Fruit fly (Drosophila melanogaster) whole organism, embryonic: ENCODE measurements around the gene CG9643.

Experiments
- Ada2b ChIP-seq: fragments of 200-800 bp; sonication (Bioruptor generic); IDR thresholded peaks from 2 replicates; pipeline ENCODE4 v1.3.6; 2022; ENCODE audit warnings: missing biosample characterization, missing genetic modification characterization
- CG10267 ChIP-seq: fragments of 200-800 bp; sonication (Bioruptor generic); optimal IDR thresholded peaks from 2 replicates; lab custom pipeline; 2018; ENCODE audit warnings: missing biosample characterization, mild to moderate bottlenecking, missing genetic modification characterization, moderate library complexity
- CG10366 ChIP-seq: fragments of 200-800 bp; sonication (Bioruptor generic); IDR thresholded peaks from 2 replicates; pipeline ENCODE4 v1.3.6; 2022; ENCODE audit warnings: missing biosample characterization, missing genetic modification characterization
- CG11723 ChIP-seq: fragments of 200-800 bp; sonication (Bioruptor generic); optimal IDR thresholded peaks from 2 replicates; lab custom pipeline; 2017; ENCODE audit warnings: missing biosample characterization, mild to moderate bottlenecking, missing genetic modification characterization
- CG13287 ChIP-seq: fragments of 200-800 bp; sonication (Bioruptor generic); IDR thresholded peaks from 2 replicates; pipeline ENCODE4 v1.3.6; 2022; ENCODE audit warnings: missing biosample characterization, missing genetic modification characterization; ENCODE audit not compliant: partially characterized antibody
- CG14860 ChIP-seq: fragments of 200-800 bp; sonication (Bioruptor generic); IDR thresholded peaks from 3 replicates; pipeline ENCODE4 v1.3.6; 2022; ENCODE audit warnings: missing biosample characterization, missing genetic modification characterization; ENCODE audit not compliant: partially characterized antibody
- CG1603 ChIP-seq: fragments of 200-800 bp; sonication (Bioruptor generic); optimal IDR thresholded peaks from 2 replicates; lab custom pipeline; 2019; ENCODE audit warnings: missing biosample characterization, mild to moderate bottlenecking, missing genetic modification characterization, moderate library complexity
- CG16779 ChIP-seq: fragments of 200-800 bp; sonication (Bioruptor generic); IDR thresholded peaks from 2 replicates; pipeline ENCODE4 v1.3.6; 2022; ENCODE audit warnings: missing biosample characterization, missing genetic modification characterization
- CG17186 ChIP-seq: fragments of 200-800 bp; sonication (Bioruptor generic); optimal IDR thresholded peaks from 3 replicates; lab custom pipeline; 2017; ENCODE audit warnings: missing biosample characterization, missing genetic modification reagents, missing genetic modification characterization
- CG17328 ChIP-seq: fragments of 200-800 bp; sonication (Bioruptor generic); IDR thresholded peaks from 2 replicates; pipeline ENCODE4 v1.3.6; 2022; ENCODE audit warnings: missing biosample characterization, missing genetic modification characterization
- CG17361 ChIP-seq: fragments of 200-800 bp; sonication (Bioruptor generic); IDR thresholded peaks from 3 replicates; pipeline ENCODE4 v1.3.6; 2022; ENCODE audit warnings: missing biosample characterization, missing genetic modification characterization
- CG17829 ChIP-seq: fragments of 200-800 bp; optimal IDR thresholded peaks from 2 replicates; lab custom pipeline; 2019; ENCODE audit warnings: missing biosample characterization, mild to moderate bottlenecking, missing genetic modification characterization, moderate library complexity
- CG2116 ChIP-seq: fragments of 200-800 bp; sonication (Bioruptor generic); optimal IDR thresholded peaks from 3 replicates; lab custom pipeline; 2018; ENCODE audit warnings: missing biosample characterization, mild to moderate bottlenecking, missing genetic modification characterization
- CG30020 ChIP-seq: fragments of 200-800 bp; optimal IDR thresholded peaks from 2 replicates; lab custom pipeline; 2019; ENCODE audit warnings: missing biosample characterization, mild to moderate bottlenecking, missing genetic modification characterization, moderate library complexity
- CG34376 ChIP-seq: fragments of 200-800 bp; sonication (Bioruptor generic); optimal IDR thresholded peaks from 2 replicates; lab custom pipeline; 2018; ENCODE audit warnings: missing biosample characterization, mild to moderate bottlenecking, missing genetic modification characterization
- CG34422 ChIP-seq: fragments of 200-800 bp; sonication (Bioruptor generic); IDR thresholded peaks from 3 replicates; pipeline ENCODE4 v1.3.6; 2022; ENCODE audit warnings: missing biosample characterization, missing genetic modification characterization
- CG3726 ChIP-seq: fragments of 200-800 bp; sonication (Bioruptor generic); IDR thresholded peaks from 3 replicates; pipeline ENCODE4, ENCODE4 v1.3.6; 2022; ENCODE audit warnings: missing biosample characterization, missing genetic modification characterization
- CG3838 ChIP-seq: fragments of 200-800 bp; sonication (Bioruptor generic); optimal IDR thresholded peaks from 3 replicates; lab custom pipeline; 2016; ENCODE audit warnings: missing biosample characterization, missing genetic modification characterization
- CG3995 ChIP-seq: fragments of 200-800 bp; sonication (Bioruptor generic); optimal IDR thresholded peaks from 3 replicates; lab custom pipeline; 2016; ENCODE audit warnings: missing biosample characterization, missing genetic modification characterization
- CG4282 ChIP-seq: fragments of 200-800 bp; sonication (Bioruptor generic); optimal IDR thresholded peaks from 2 replicates; lab custom pipeline; 2016; ENCODE audit warnings: missing biosample characterization, missing genetic modification characterization
- CG4617 ChIP-seq: fragments of 200-800 bp; sonication (Bioruptor generic); optimal IDR thresholded peaks from 3 replicates; lab custom pipeline; 2016; ENCODE audit warnings: missing biosample characterization, missing genetic modification characterization, borderline replicate concordance
- Dll ChIP-seq: fragments of 200-800 bp; sonication (Bioruptor generic); IDR thresholded peaks from 4 replicates; pipeline ENCODE4 v1.3.6; 2022; ENCODE audit warnings: missing biosample characterization, missing genetic modification characterization; ENCODE audit not compliant: partially characterized antibody
- Dp ChIP-seq: fragments of 200-800 bp; sonication (Bioruptor generic); optimal IDR thresholded peaks from 2 replicates; lab custom pipeline; 2018; ENCODE audit warnings: missing biosample characterization, mild to moderate bottlenecking, missing genetic modification characterization, moderate library complexity
- HmgZ ChIP-seq: fragments of 200-800 bp; sonication (Bioruptor generic); optimal IDR thresholded peaks from 2 replicates; lab custom pipeline; 2018; ENCODE audit warnings: missing biosample characterization, mild to moderate bottlenecking, missing genetic modification characterization
- Mrtf ChIP-seq: fragments of 200-800 bp; sonication (Bioruptor generic); IDR thresholded peaks from 3 replicates; pipeline ENCODE4 v1.3.6; 2022; ENCODE audit warnings: missing biosample characterization, missing genetic modification characterization
- Nf-YC ChIP-seq: fragments of 200-800 bp; optimal IDR thresholded peaks from 3 replicates; lab custom pipeline; 2019; ENCODE audit warnings: missing biosample characterization, mild to moderate bottlenecking, missing genetic modification characterization, moderate library complexity
- Scr ChIP-seq: fragments of 200-800 bp; sonication (Bioruptor generic); IDR thresholded peaks from 2 replicates; pipeline ENCODE4 v1.3.6; 2022; ENCODE audit warnings: missing biosample characterization, missing genetic modification characterization; ENCODE audit not compliant: partially characterized antibody
- Ssrp ChIP-seq: fragments of 200-800 bp; sonication (Bioruptor generic); optimal IDR thresholded peaks from 2 replicates; lab custom pipeline; 2018; ENCODE audit warnings: missing biosample characterization, mild to moderate bottlenecking, missing genetic modification characterization, moderate library complexity
- Vsx1 ChIP-seq: fragments of 200-800 bp; sonication (Bioruptor generic); optimal IDR thresholded peaks from 2 replicates; lab custom pipeline; 2017; ENCODE audit warnings: missing biosample characterization, mild to moderate bottlenecking, missing genetic modification characterization, missing genetic modification reagents
- ab ChIP-seq: fragments of 200-800 bp; sonication (Bioruptor generic); optimal IDR thresholded peaks from 2 replicates; lab custom pipeline; 2016; ENCODE audit warnings: missing biosample characterization, missing genetic modification characterization
- al ChIP-seq: fragments of 200-800 bp; sonication (Bioruptor generic); IDR thresholded peaks from 2 replicates; pipeline ENCODE4 v1.3.6; 2022; ENCODE audit warnings: missing biosample characterization, missing genetic modification characterization
- ase ChIP-seq: fragments of 200-800 bp; sonication (Bioruptor generic); IDR thresholded peaks from 3 replicates; pipeline ENCODE4 v1.3.6; 2022; ENCODE audit warnings: missing biosample characterization, missing genetic modification characterization
- ato ChIP-seq: fragments of 200-800 bp; sonication (Bioruptor generic); IDR thresholded peaks from 2 replicates; pipeline ENCODE4 v1.3.6; 2022; ENCODE audit warnings: missing biosample characterization, missing genetic modification characterization; ENCODE audit not compliant: partially characterized antibody
- corto ChIP-seq: fragments of 200-800 bp; sonication (Bioruptor generic); optimal IDR thresholded peaks from 2 replicates; lab custom pipeline; 2016; ENCODE audit warnings: missing biosample characterization, mild to moderate bottlenecking, missing genetic modification characterization, moderate library complexity
- fd3F ChIP-seq: fragments of 200-800 bp; sonication (Bioruptor generic); optimal IDR thresholded peaks from 2 replicates; lab custom pipeline; 2018; ENCODE audit warnings: missing biosample characterization, mild to moderate bottlenecking, missing genetic modification characterization, moderate library complexity
- fd96Cb ChIP-seq: fragments of 200-800 bp; sonication (Bioruptor generic); optimal IDR thresholded peaks from 2 replicates; lab custom pipeline; 2018; ENCODE audit warnings: missing biosample characterization, mild to moderate bottlenecking, missing genetic modification characterization, moderate library complexity
- gfzf ChIP-seq: fragments of 200-800 bp; sonication (Bioruptor generic); optimal IDR thresholded peaks from 2 replicates; lab custom pipeline; 2016; ENCODE audit warnings: missing biosample characterization, mild to moderate bottlenecking, missing genetic modification characterization, moderate library complexity
- kni ChIP-seq: fragments of 200-800 bp; sonication (Bioruptor generic); optimal IDR thresholded peaks from 3 replicates; lab custom pipeline; 2017; ENCODE audit warnings: mild to moderate bottlenecking, missing biosample characterization, missing genetic modification reagents, missing genetic modification characterization
- lab ChIP-seq: fragments of 200-800 bp; sonication (Bioruptor generic); optimal IDR thresholded peaks from 3 replicates; lab custom pipeline; 2017; ENCODE audit warnings: missing biosample characterization, missing genetic modification characterization, mild to moderate bottlenecking, moderate library complexity, missing genetic modification reagents
- nmo ChIP-seq: fragments of 200-800 bp; sonication (Bioruptor generic); optimal IDR thresholded peaks from 2 replicates; lab custom pipeline; 2018; ENCODE audit warnings: missing biosample characterization, mild to moderate bottlenecking, missing genetic modification characterization, moderate library complexity
- peb ChIP-seq: fragments of 200-800 bp; sonication (Bioruptor generic); IDR thresholded peaks from 2 replicates; pipeline ENCODE4 v1.3.6; 2022; ENCODE audit warnings: missing biosample characterization, missing genetic modification characterization
- phol ChIP-seq: fragments of 200-800 bp; sonication (Bioruptor generic); optimal IDR thresholded peaks from 3 replicates; lab custom pipeline; 2018; ENCODE audit warnings: missing biosample characterization, mild to moderate bottlenecking, missing genetic modification characterization, moderate library complexity
- psq ChIP-seq: fragments of 200-800 bp; sonication (Bioruptor generic); optimal IDR thresholded peaks from 2 replicates; lab custom pipeline; 2017; ENCODE audit warnings: missing biosample characterization, missing genetic modification characterization
- seq ChIP-seq: fragments of 200-800 bp; sonication (Bioruptor generic); IDR thresholded peaks from 2 replicates; pipeline ENCODE4 v1.3.6; 2022; ENCODE audit warnings: missing biosample characterization, missing genetic modification characterization
- stwl ChIP-seq: fragments of 200-800 bp; sonication (Bioruptor generic); optimal IDR thresholded peaks from 3 replicates; lab custom pipeline; 2018; ENCODE audit warnings: missing biosample characterization, mild to moderate bottlenecking, missing genetic modification characterization, moderate library complexity
- sug ChIP-seq: fragments of 200-800 bp; optimal IDR thresholded peaks from 2 replicates; lab custom pipeline; 2019; ENCODE audit warnings: missing biosample characterization, mild to moderate bottlenecking, missing genetic modification characterization, moderate library complexity
- trem ChIP-seq: fragments of 200-800 bp; optimal IDR thresholded peaks from 3 replicates; lab custom pipeline; 2019; ENCODE audit warnings: missing biosample characterization, mild to moderate bottlenecking, missing genetic modification characterization, moderate library complexity
- unc-4 ChIP-seq: fragments of 200-800 bp; sonication (Bioruptor generic); IDR thresholded peaks from 2 replicates; pipeline ENCODE4 v1.3.6; 2022; ENCODE audit warnings: missing biosample characterization, missing genetic modification characterization; ENCODE audit not compliant: partially characterized antibody
- wdn ChIP-seq: fragments of 200-800 bp; sonication (Bioruptor generic); IDR thresholded peaks from 2 replicates; pipeline ENCODE4 v1.3.6; 2022; ENCODE audit warnings: missing biosample characterization, missing genetic modification characterization

Gene CG9643

DNA sequence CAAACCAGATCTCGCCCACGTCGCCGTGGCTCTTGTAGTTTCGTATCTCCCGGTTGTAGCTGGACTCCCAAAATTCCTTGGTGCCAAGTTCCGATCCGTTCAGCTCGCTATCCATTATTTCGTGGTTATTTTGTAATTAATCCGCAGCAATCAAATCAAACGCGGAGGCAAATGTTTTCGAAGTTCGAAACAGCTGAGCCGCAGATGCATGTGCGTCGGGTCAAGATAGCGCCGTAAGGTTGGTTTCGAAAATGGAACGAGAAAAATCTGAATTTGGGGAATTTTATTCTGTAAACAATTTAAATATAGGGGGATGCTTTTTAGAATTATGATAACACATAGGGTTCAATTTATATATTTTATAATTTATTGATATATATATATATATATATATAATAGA, at the start of gene CG9643 (continued):
- TF ChIP-seq CG30020 (tag; lab: Kevin White, UChicago) (peak; percentile 96), CG4617 (GFP tag; lab: Kevin White, UChicago) (peak; percentile 47), lab (no peak), sug (tag; lab: Kevin White, UChicago) (peak; percentile 17), Scr (GFP tag; lab: Robert Waterston, UW) (peak; percentile 40; the same call in 1 of the 2 replicates), HmgZ (tag; lab: Kevin White, UChicago) (peak; percentile 7), CG10267 (tag; lab: Kevin White, UChicago) (peak; percentile 39), phol (tag; lab: Kevin White, UChicago) (peak; percentile 33), CG3995 (GFP tag; lab: Kevin White, UChicago) (no peak), peb (no peak), Mrtf (no peak), unc-4 (GFP tag; lab: Robert Waterston, UW) (0 out of 2 replicates have a peak, but pooled peaks have one; percentile 27), CG34422 (GFP tag; lab: Robert Waterston, UW) (no peak), Dp (GFP tag; lab: Kevin White, UChicago) (peak; percentile 73), wdn (GFP tag; lab: Robert Waterston, UW) (no peak), CG13287 (GFP tag; lab: Robert Waterston, UW) (peak; percentile 44), CG17829 (tag; lab: Kevin White, UChicago) (peak; percentile 44), Dll (GFP tag; lab: Robert Waterston, UW) (0 out of 4 replicates have a peak, but pooled peaks have one; percentile 43), al (no peak), CG1603 (tag; lab: Kevin White, UChicago) (peak; percentile 100), kni (GFP tag; lab: Kevin White, UChicago) (no peak)

DNA sequence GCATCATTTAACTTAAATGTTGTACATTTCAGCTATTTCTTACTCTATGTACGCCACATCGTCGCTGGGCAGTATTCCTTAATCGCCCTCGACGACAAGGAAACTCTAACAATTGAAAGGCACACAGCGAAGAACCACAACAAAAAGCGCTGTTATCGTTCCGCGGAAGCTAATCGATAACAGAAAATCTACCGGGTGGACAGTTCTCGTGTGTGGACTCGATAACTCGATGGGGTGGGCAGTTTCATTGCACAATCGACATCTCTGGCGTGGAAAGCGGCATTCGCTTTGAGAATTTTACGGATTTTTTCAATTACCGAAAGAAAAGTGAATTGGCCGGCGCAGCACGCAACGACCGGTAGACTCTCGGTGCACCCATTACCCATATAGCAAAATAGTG, 43.9 kb upstream of the CG9643 start, which contains the start of the genes alpha4GT1 and Prp40:
Gene alpha4GT1, minus strand, starts transcription at position 156 of the 400 bp plus-strand sequence.
Gene Prp40, plus strand, starts transcription at position 241 of the 400 bp plus-strand sequence.
- TF ChIP-seq psq (GFP tag; lab: Kevin White, UChicago): no peak
- no peak for TF ChIP-seq Ssrp (tag; lab: Kevin White, UChicago)
- TF ChIP-seq stwl (tag; lab: Kevin White, UChicago): peak; percentile 72
- TF ChIP-seq ab (GFP tag; lab: Kevin White, UChicago): no peak
- TF ChIP-seq fd96Cb (tag; lab: Kevin White, UChicago): no peak
- no peak for TF ChIP-seq CG10366 (GFP tag; lab: Robert Waterston, UW)
- TF ChIP-seq Vsx1 (GFP tag; lab: Kevin White, UChicago): no peak
- peak; percentile 80 for TF ChIP-seq CG14860 (GFP tag; lab: Robert Waterston, UW)
- TF ChIP-seq CG2116: peak; percentile 75
- TF ChIP-seq corto (GFP tag; lab: Kevin White, UChicago): no peak
- no peak for TF ChIP-seq CG3726 (GFP tag; lab: Robert Waterston, UW)
- TF ChIP-seq ato (GFP tag; lab: Robert Waterston, UW): peak; percentile 94
- TF ChIP-seq CG4282 (GFP tag; lab: Kevin White, UChicago): no peak
- TF ChIP-seq CG17328 (GFP tag; lab: Robert Waterston, UW): no peak
- TF ChIP-seq CG3838 (GFP tag; lab: Kevin White, UChicago): no peak
- TF ChIP-seq fd3F (GFP tag; lab: Kevin White, UChicago): no peak
- no peak for TF ChIP-seq CG17361 (GFP tag; lab: Robert Waterston, UW)
- TF ChIP-seq seq (GFP tag; lab: Robert Waterston, UW): no peak
- no peak for TF ChIP-seq CG11723 (GFP tag; lab: Kevin White, UChicago)
- TF ChIP-seq trem (tag; lab: Kevin White, UChicago): peak; percentile 99
- peak; percentile 27 for TF ChIP-seq gfzf (GFP tag; lab: Kevin White, UChicago)
- TF ChIP-seq Nf-YC (tag; lab: Kevin White, UChicago): no peak
- peak; percentile 5 for TF ChIP-seq nmo (GFP tag; lab: Kevin White, UChicago)
- no peak for TF ChIP-seq CG34376 (GFP tag; lab: Kevin White, UChicago)
- TF ChIP-seq ase (GFP tag; lab: Robert Waterston, UW): no peak
- TF ChIP-seq CG16779 (GFP tag; lab: Robert Waterston, UW): no peak
- no peak for TF ChIP-seq sug (tag; lab: Kevin White, UChicago)
- TF ChIP-seq CG17186 (GFP tag; lab: Kevin White, UChicago): peak; percentile 73
- TF ChIP-seq Ada2b (GFP tag; lab: Robert Waterston, UW): no peak
